Fruit fly (Drosophila melanogaster): ENCODE data around the gene mbf1.

- TF ChIP-seq esn (GFP tag; optimal IDR thresholded peaks at IDR 0.05), result no peak
- no peak for TF ChIP-seq Smox (GFP tag; optimal IDR thresholded peaks at IDR 0.05)
- no peak for TF ChIP-seq CG11762 (GFP tag; optimal IDR thresholded peaks at IDR 0.05; ENCODE audit: insufficient read depth)
- no peak for TF ChIP-seq Hr39 (GFP tag; optimal IDR thresholded peaks at IDR 0.05)
- no peak for TF ChIP-seq achi (GFP tag; optimal IDR thresholded peaks at IDR 0.05)
- no peak for TF ChIP-seq lz (GFP tag; optimal IDR thresholded peaks at IDR 0.05)
- TF ChIP-seq CG7368 (GFP tag; optimal IDR thresholded peaks at IDR 0.05), result no peak
- TF ChIP-seq OdsH (GFP tag; optimal IDR thresholded peaks at IDR 0.05), result no peak
- TF ChIP-seq CG11294 (GFP tag; IDR thresholded peaks at IDR 0.05), result no peak
- TF ChIP-seq Sox14 (GFP tag; optimal IDR thresholded peaks at IDR 0.05), result no peak
- TF ChIP-seq dac (GFP tag; optimal IDR thresholded peaks at IDR 0.05), result no peak
- TF ChIP-seq CG31627 (GFP tag; optimal IDR thresholded peaks at IDR 0.05), result no peak
- no peak for TF ChIP-seq dsx (GFP tag; optimal IDR thresholded peaks at IDR 0.05; ENCODE audit: poor library complexity, severe bottlenecking)
- TF ChIP-seq CG32006 (GFP tag; optimal IDR thresholded peaks at IDR 0.05), result no peak
Measured at dm6 chr3L:16571014-16571738, 3.1 kb upstream of the mbf1 start.

Measured in whole organism, prepupa.